Worm (Caenorhabditis elegans): Measurements from ENCODE around the gene str-244.

DNA sequence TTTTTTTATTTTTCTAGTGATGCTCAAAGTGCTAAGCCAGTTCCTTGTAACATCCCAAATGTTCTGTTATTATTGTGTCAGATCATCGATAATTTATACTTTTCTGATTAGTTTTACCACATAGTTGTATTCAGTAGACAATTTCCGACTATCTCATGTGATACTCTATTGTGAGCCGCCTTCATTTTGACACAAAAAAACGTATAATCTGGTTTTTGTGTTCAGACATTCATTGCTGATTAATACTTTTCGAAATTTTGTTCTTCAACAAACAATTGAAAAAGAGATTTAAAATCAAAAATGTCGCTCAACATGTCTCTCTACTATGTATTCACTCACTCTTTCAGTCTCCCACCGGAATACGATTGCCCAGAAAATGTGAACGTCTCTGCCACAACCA, 22.6 kb upstream of the str-244 start, which contains the start of gene srt-7:
- TF ChIP-seq pqm-1 (tag; optimal IDR thresholded peaks at IDR 0.05) (no peak), ztf-4 (tag; optimal IDR thresholded peaks at IDR 0.05) (no peak), ZK546.5 (tag; optimal IDR thresholded peaks at IDR 0.05) (no peak), tbx-2 (tag; optimal IDR thresholded peaks at IDR 0.05) (no peak), ceh-82 (tag; optimal IDR thresholded peaks at IDR 0.05) (no peak), fkh-10 (GFP tag; optimal IDR thresholded peaks at IDR 0.05) (no peak), elt-3 (tag; optimal IDR thresholded peaks at IDR 0.05) (no peak)
